Worm (Caenorhabditis elegans) whole organism, midembryonic: ENCODE measurements around the gene amt-4.

Experiments used
- T22C8.4 ChIP-seq: fragments of 200-800 bp; sonication (Bioruptor generic); IDR thresholded peaks from 2 replicates; pipeline ENCODE4 v1.3.6; 2022; ENCODE audit warnings: missing genetic modification characterization, missing compliant biosample characterization
- cog-1 ChIP-seq: sonication (generic microtip); optimal IDR thresholded peaks from 2 replicates; lab custom pipeline; 2016; ENCODE audit warnings: missing genetic modification characterization, missing compliant biosample characterization
- flt-1 ChIP-seq: fragments of 200-800 bp; sonication (Bioruptor generic); IDR thresholded peaks from 2 replicates; pipeline ENCODE4 v1.3.6; 2022; ENCODE audit warnings: missing genetic modification characterization, missing compliant biosample characterization
- klf-2 ChIP-seq: fragments of 200-800 bp; sonication (Bioruptor generic); conservative IDR thresholded peaks from 2 replicates; pipeline ENCODE4 v1.3.6; 2022; ENCODE audit warnings: missing genetic modification reagents, missing genetic modification characterization, missing compliant biosample characterization
- med-1 ChIP-seq: sonication (generic microtip); optimal IDR thresholded peaks from 2 replicates; lab custom pipeline; 2017; ENCODE audit warnings: missing genetic modification characterization, mild to moderate bottlenecking, missing compliant biosample characterization, antibody characterized with exemption, missing genetic modification reagents; ENCODE audit not compliant: insufficient read depth
- ref-1 ChIP-seq: fragments of 200-800 bp; sonication (Bioruptor generic); conservative IDR thresholded peaks from 2 replicates; pipeline ENCODE4 v1.3.6; 2022; ENCODE audit warnings: missing genetic modification reagents, missing genetic modification characterization, missing compliant biosample characterization
- tab-1 ChIP-seq: fragments of 200-800 bp; sonication (Bioruptor generic); IDR thresholded peaks from 2 replicates; pipeline ENCODE4 v1.3.6; 2022; ENCODE audit warnings: missing genetic modification characterization, missing compliant biosample characterization
- ztf-23 ChIP-seq: fragments of 200-800 bp; sonication (Bioruptor generic); IDR thresholded peaks from 2 replicates; pipeline ENCODE4 v1.3.6; 2022; ENCODE audit warnings: missing genetic modification reagents, missing genetic modification characterization, missing compliant biosample characterization
- ztf-29 ChIP-seq: fragments of 200-800 bp; sonication (Bioruptor generic); IDR thresholded peaks from 2 replicates; pipeline ENCODE4 v1.3.6; 2022; ENCODE audit warnings: missing genetic modification reagents, missing genetic modification characterization, missing compliant biosample characterization

amt-4 gene

ce11 chrX:4553491-4553890 lies 11.6 kb upstream of the amt-4 start:
- TF ChIP-seq med-1 (GFP tag; lab: Kevin White, UChicago) (no peak), klf-2 (GFP tag; lab: Robert Waterston, UW) (no peak), ztf-29 (no peak), ztf-23 (GFP tag; lab: Robert Waterston, UW) (no peak), ref-1 (GFP tag; lab: Robert Waterston, UW) (no peak), cog-1 (tag; lab: Kevin White, UChicago) (no peak), T22C8.4 (GFP tag; lab: Robert Waterston, UW) (no peak), tab-1 (no peak), flt-1 (no peak)

ce11 chrX:4554385-4554784 lies 10.7 kb upstream of the amt-4 start, which contains the start of gene ham-2:
Gene ham-2, plus strand, starts transcription at chrX:4554685.
- TF ChIP-seq tab-1 = no peak

- TF ChIP-seq ztf-29 = no peak
- TF ChIP-seq ref-1 (GFP tag; lab: Robert Waterston, UW) = no peak
- no peak for TF ChIP-seq klf-2 (GFP tag; lab: Robert Waterston, UW)
- TF ChIP-seq cog-1 (tag; lab: Kevin White, UChicago) = no peak
- no peak for TF ChIP-seq ztf-23 (GFP tag; lab: Robert Waterston, UW)
- no peak for TF ChIP-seq T22C8.4 (GFP tag; lab: Robert Waterston, UW)
- no peak for TF ChIP-seq flt-1
- no peak for TF ChIP-seq med-1 (GFP tag; lab: Kevin White, UChicago)
- TF ChIP-seq tab-1 = no peak
Measured at ce11 chrX:4556028-4556427, 9.1 kb upstream of the amt-4 start.

DNA sequence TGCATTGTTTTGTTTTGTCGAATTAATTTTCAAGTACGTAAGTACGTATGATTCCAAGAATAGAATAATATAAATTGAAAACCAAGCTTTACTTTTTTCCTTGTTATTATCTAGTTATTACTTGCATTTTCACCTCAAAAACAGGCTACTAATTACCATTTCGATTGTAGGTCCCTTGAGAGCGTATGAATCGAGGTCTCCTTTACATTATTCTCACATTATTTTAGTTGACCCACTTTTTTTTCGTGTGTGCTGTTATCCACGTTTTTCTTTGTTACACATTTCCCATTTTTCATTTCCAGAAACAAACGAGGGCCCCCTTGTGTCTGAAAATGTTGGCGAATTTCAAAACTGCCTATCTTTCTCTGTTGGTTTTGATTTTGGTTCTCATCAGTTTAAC lies 3.2 kb upstream of the amt-4 start, which contains the start of gene C05E11.6:
TSS of gene C05E11.6 (plus strand) at position 301 of the 400 bp plus-strand sequence.
- TF ChIP-seq ztf-23 (GFP tag; lab: Robert Waterston, UW) (no peak), flt-1 (no peak), med-1 (GFP tag; lab: Kevin White, UChicago) (no peak), tab-1 (no peak), T22C8.4 (GFP tag; lab: Robert Waterston, UW) (no peak), klf-2 (GFP tag; lab: Robert Waterston, UW) (no peak), ref-1 (GFP tag; lab: Robert Waterston, UW) (no peak), cog-1 (tag; lab: Kevin White, UChicago) (no peak), ztf-29 (no peak)

DNA sequence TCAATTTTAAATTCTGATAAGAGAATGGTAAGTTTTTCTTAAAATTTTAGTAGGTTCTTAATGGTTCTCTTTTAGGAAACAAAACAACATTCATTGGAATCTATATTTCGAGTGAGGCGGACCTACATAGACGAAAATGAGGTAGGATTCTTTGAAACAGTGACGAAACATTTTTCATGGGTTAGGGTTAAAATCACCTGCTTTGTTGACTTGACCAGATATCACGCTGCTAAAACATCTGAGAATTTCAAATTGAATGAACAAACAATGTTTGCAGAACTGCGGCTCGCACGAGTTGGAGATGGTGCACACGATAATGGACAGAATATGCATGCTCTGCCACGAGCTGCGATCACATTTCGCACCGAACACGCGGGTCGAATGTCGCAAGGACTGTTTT lies 2.8 kb upstream of the amt-4 start:
- TF ChIP-seq cog-1 (tag; lab: Kevin White, UChicago) (no peak), ref-1 (GFP tag; lab: Robert Waterston, UW) (no peak), ztf-29 (no peak), tab-1 (no peak), flt-1 (no peak), klf-2 (GFP tag; lab: Robert Waterston, UW) (no peak), T22C8.4 (GFP tag; lab: Robert Waterston, UW) (no peak), med-1 (GFP tag; lab: Kevin White, UChicago) (no peak), ztf-23 (GFP tag; lab: Robert Waterston, UW) (no peak)

- no peak for TF ChIP-seq tab-1
- no peak for TF ChIP-seq flt-1
- no peak for TF ChIP-seq cog-1 (tag; lab: Kevin White, UChicago)
- no peak for TF ChIP-seq ztf-29
Measured at ce11 chrX:4567110-4567509, 2.0 kb downstream of the amt-4 start.

- TF ChIP-seq tab-1 = no peak
- no peak for TF ChIP-seq med-1 (GFP tag; lab: Kevin White, UChicago)
- no peak for TF ChIP-seq ztf-23 (GFP tag; lab: Robert Waterston, UW)
- TF ChIP-seq T22C8.4 (GFP tag; lab: Robert Waterston, UW) = no peak
- no peak for TF ChIP-seq ztf-29
- TF ChIP-seq ref-1 (GFP tag; lab: Robert Waterston, UW) = no peak
- no peak for TF ChIP-seq cog-1 (tag; lab: Kevin White, UChicago)
- no peak for TF ChIP-seq flt-1
- TF ChIP-seq klf-2 (GFP tag; lab: Robert Waterston, UW) = no peak
Measured at ce11 chrX:4569276-4569675, 4.2 kb downstream of the amt-4 start.

DNA sequence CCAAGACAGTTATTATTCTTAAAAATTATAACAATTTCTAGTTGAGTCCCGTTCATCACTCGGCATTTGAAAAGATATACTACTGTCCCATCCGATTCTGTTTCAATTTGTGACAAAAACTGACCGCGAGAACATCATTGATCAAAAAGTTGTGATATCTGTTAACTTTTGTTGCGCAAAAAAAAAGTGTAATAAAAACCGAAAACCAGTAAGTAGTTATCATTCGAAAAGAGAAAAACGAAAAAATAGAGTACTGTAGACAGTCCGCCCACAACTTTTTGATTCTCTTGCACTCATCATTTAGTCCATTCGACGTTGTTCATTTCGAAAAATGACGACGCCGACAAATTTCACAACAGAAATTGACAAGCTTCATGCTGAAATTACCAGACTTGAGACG lies 6.0 kb downstream of the amt-4 start, which contains the start of gene amt-1:
TSS of gene amt-1 (plus strand) at position 301 of the 400 bp plus-strand sequence.
- TF ChIP-seq cog-1 (tag; lab: Kevin White, UChicago) (no peak), ref-1 (GFP tag; lab: Robert Waterston, UW) (no peak), tab-1 (no peak), ztf-23 (GFP tag; lab: Robert Waterston, UW) (no peak), klf-2 (GFP tag; lab: Robert Waterston, UW) (no peak), med-1 (GFP tag; lab: Kevin White, UChicago) (no peak), T22C8.4 (GFP tag; lab: Robert Waterston, UW) (no peak), flt-1 (no peak)

ce11 chrX:4574873-4575272 lies 9.8 kb downstream of the amt-4 start:
- no peak for TF ChIP-seq cog-1 (tag; lab: Kevin White, UChicago)
- TF ChIP-seq ztf-23 (GFP tag; lab: Robert Waterston, UW) = no peak
- TF ChIP-seq flt-1 = no peak
- TF ChIP-seq T22C8.4 (GFP tag; lab: Robert Waterston, UW) = no peak
- no peak for TF ChIP-seq med-1 (GFP tag; lab: Kevin White, UChicago)
- TF ChIP-seq ztf-29 = no peak
- TF ChIP-seq klf-2 (GFP tag; lab: Robert Waterston, UW) = no peak
- no peak for TF ChIP-seq tab-1
- no peak for TF ChIP-seq ref-1 (GFP tag; lab: Robert Waterston, UW)

- no peak for TF ChIP-seq med-1 (GFP tag; lab: Kevin White, UChicago)
- TF ChIP-seq ztf-23 (GFP tag; lab: Robert Waterston, UW) = no peak
- TF ChIP-seq flt-1 = peak; percentile 60; the same call in 1 of the 2 replicates
- no peak for TF ChIP-seq ref-1 (GFP tag; lab: Robert Waterston, UW)
- no peak for TF ChIP-seq klf-2 (GFP tag; lab: Robert Waterston, UW)
- peak; percentile 42 for TF ChIP-seq cog-1 (tag; lab: Kevin White, UChicago)
- TF ChIP-seq ztf-29 = no peak
- peak; percentile 74; the same call in 1 of the 2 replicates for TF ChIP-seq T22C8.4 (GFP tag; lab: Robert Waterston, UW)
- TF ChIP-seq tab-1 = no peak
Measured at ce11 chrX:4576272-4576671, 11.2 kb downstream of the amt-4 start.
